Worm (Caenorhabditis elegans) whole organism, L3 larva: ENCODE measurements around the gene M01F1.9.

Source experiments
- R02D3.7 ChIP-seq: fragments of 150-350 bp; optimal IDR thresholded peaks from 2 replicates; lab custom pipeline; 2014; ENCODE audit warnings: missing biosample characterization, missing genetic modification characterization
- ZK546.5 ChIP-seq: sonication (generic microtip); optimal IDR thresholded peaks from 2 replicates; lab custom pipeline; 2017; ENCODE audit warnings: missing biosample characterization, missing genetic modification characterization
- aly-2 ChIP-seq: fragments of 150-350 bp; optimal IDR thresholded peaks from 2 replicates; lab custom pipeline; 2014; ENCODE audit warnings: missing biosample characterization, missing genetic modification characterization
- ama-1 ChIP-seq: fragments of 150-350 bp; optimal IDR thresholded peaks from 2 replicates; lab custom pipeline; 2018
- ceh-28 ChIP-seq: fragments of 150-350 bp; optimal IDR thresholded peaks from 2 replicates; lab custom pipeline; 2014; ENCODE audit warnings: missing biosample characterization, missing genetic modification reagents, missing genetic modification characterization
- ceh-82 ChIP-seq: fragments of 150-350 bp; optimal IDR thresholded peaks from 2 replicates; lab custom pipeline; 2014; ENCODE audit warnings: missing biosample characterization, missing genetic modification characterization
- daf-12 ChIP-seq: fragments of 150-350 bp; optimal IDR thresholded peaks from 2 replicates; lab custom pipeline; 2014; ENCODE audit warnings: missing biosample characterization, missing genetic modification reagents, missing genetic modification characterization
- egl-27 ChIP-seq: sonication (generic microtip); optimal IDR thresholded peaks from 4 replicates; lab custom pipeline; 2017; ENCODE audit warnings: missing biosample characterization, missing genetic modification reagents, missing genetic modification characterization
- egl-5 ChIP-seq: fragments of 150-350 bp; optimal IDR thresholded peaks from 2 replicates; lab custom pipeline; 2017; ENCODE audit warnings: missing biosample characterization, missing genetic modification reagents, missing genetic modification characterization, inconsistent platforms
- elt-1 ChIP-seq: fragments of 150-350 bp; optimal IDR thresholded peaks from 2 replicates; lab custom pipeline; 2014; ENCODE audit warnings: missing biosample characterization, missing genetic modification characterization
- elt-2 ChIP-seq: sonication (generic microtip); optimal IDR thresholded peaks from 2 replicates; lab custom pipeline; 2016; ENCODE audit warnings: missing genetic modification reagents, mild to moderate bottlenecking, missing genetic modification characterization, missing compliant biosample characterization
- elt-3 ChIP-seq, 3 experiments: fragments of 150-350 bp in 1 of 3; sonication (generic microtip) in 2 of 3; optimal IDR thresholded peaks; 2 replicates in 2 of 3; 4 replicates in 1 of 3; lab custom pipeline; 2014 to 2017; ENCODE audit warnings: missing biosample characterization in 3 of 3, missing genetic modification characterization in 3 of 3
- eor-1 ChIP-seq, 2 experiments: fragments of 150-350 bp; optimal IDR thresholded peaks; 2 replicates each; lab custom pipeline; 2014 to 2018; ENCODE audit warnings: missing biosample characterization in 2 of 2, missing genetic modification characterization in 2 of 2
- fkh-10 ChIP-seq: sonication (generic microtip); optimal IDR thresholded peaks from 2 replicates; lab custom pipeline; 2017; ENCODE audit warnings: missing biosample characterization, missing genetic modification reagents, missing genetic modification characterization
- fkh-2 ChIP-seq: fragments of 150-350 bp; optimal IDR thresholded peaks from 2 replicates; lab custom pipeline; 2014; ENCODE audit warnings: missing biosample characterization, missing genetic modification reagents, missing genetic modification characterization
- fos-1 ChIP-seq: fragments of 150-350 bp; optimal IDR thresholded peaks from 2 replicates; lab custom pipeline; 2014; ENCODE audit warnings: missing biosample characterization, missing genetic modification characterization
- hmg-11 ChIP-seq: sonication (generic microtip); optimal IDR thresholded peaks from 2 replicates; lab custom pipeline; 2016; ENCODE audit warnings: missing genetic modification characterization, missing compliant biosample characterization
- jun-1 ChIP-seq: fragments of 150-350 bp; optimal IDR thresholded peaks from 2 replicates; lab custom pipeline; 2014; ENCODE audit warnings: missing biosample characterization, missing genetic modification reagents, missing genetic modification characterization
- lin-15B ChIP-seq: fragments of 150-350 bp; optimal IDR thresholded peaks from 2 replicates; lab custom pipeline; 2014; ENCODE audit warnings: missing biosample characterization, missing genetic modification characterization
- lin-39 ChIP-seq: fragments of 150-350 bp; optimal IDR thresholded peaks from 2 replicates; lab custom pipeline; 2018; ENCODE audit warnings: missing biosample characterization, missing genetic modification reagents, missing genetic modification characterization
- lsy-12 ChIP-seq: sonication (generic microtip); optimal IDR thresholded peaks from 2 replicates; lab custom pipeline; 2016; ENCODE audit warnings: mild to moderate bottlenecking, missing genetic modification characterization, missing compliant biosample characterization
- mdl-1 ChIP-seq: fragments of 150-350 bp; optimal IDR thresholded peaks from 2 replicates; lab custom pipeline; 2014; ENCODE audit warnings: missing biosample characterization, missing genetic modification characterization
- mml-1 ChIP-seq: fragments of 150-350 bp; sonication (generic microtip); optimal IDR thresholded peaks from 3 replicates; lab custom pipeline; 2014; ENCODE audit warnings: missing biosample characterization, missing genetic modification characterization
- nfya-1 ChIP-seq: sonication (generic microtip); optimal IDR thresholded peaks from 2 replicates; lab custom pipeline; 2017; ENCODE audit warnings: missing genetic modification characterization, mild to moderate bottlenecking, missing compliant biosample characterization, antibody characterized with exemption, moderate library complexity; ENCODE audit not compliant: insufficient read depth
- nhr-11 ChIP-seq: fragments of 150-350 bp; optimal IDR thresholded peaks from 2 replicates; lab custom pipeline; 2014; ENCODE audit warnings: missing biosample characterization, missing genetic modification characterization
- nhr-23 ChIP-seq: fragments of 150-350 bp; optimal IDR thresholded peaks from 2 replicates; lab custom pipeline; 2014; ENCODE audit warnings: missing biosample characterization, missing genetic modification reagents, missing genetic modification characterization
- nhr-25 ChIP-seq: sonication (generic microtip); optimal IDR thresholded peaks from 2 replicates; lab custom pipeline; 2017; ENCODE audit warnings: missing biosample characterization, missing genetic modification characterization
- nhr-28 ChIP-seq: fragments of 150-350 bp; optimal IDR thresholded peaks from 2 replicates; lab custom pipeline; 2014; ENCODE audit warnings: missing biosample characterization, missing genetic modification characterization
- nhr-67 ChIP-seq: fragments of 150-350 bp; optimal IDR thresholded peaks from 2 replicates; lab custom pipeline; 2014; ENCODE audit warnings: missing biosample characterization, missing genetic modification characterization
- pha-4 ChIP-seq: fragments of 150-350 bp; optimal IDR thresholded peaks from 2 replicates; lab custom pipeline; 2014; ENCODE audit warnings: missing biosample characterization, missing genetic modification reagents, missing genetic modification characterization
- pqm-1 ChIP-seq: fragments of 150-350 bp; optimal IDR thresholded peaks from 2 replicates; lab custom pipeline; 2017; ENCODE audit warnings: missing biosample characterization, missing genetic modification characterization, inconsistent platforms
- snpc-4 ChIP-seq: fragments of 150-350 bp; optimal IDR thresholded peaks from 2 replicates; lab custom pipeline; 2014; ENCODE audit warnings: missing biosample characterization, missing genetic modification characterization
- tbx-2 ChIP-seq: sonication (generic microtip); optimal IDR thresholded peaks from 2 replicates; lab custom pipeline; 2016; ENCODE audit warnings: mild to moderate bottlenecking, missing genetic modification characterization, missing compliant biosample characterization
- unc-39 ChIP-seq: sonication (generic microtip); optimal IDR thresholded peaks from 4 replicates; lab custom pipeline; 2017; ENCODE audit warnings: missing biosample characterization, missing genetic modification characterization
- zag-1 ChIP-seq: fragments of 150-350 bp; optimal IDR thresholded peaks from 2 replicates; lab custom pipeline; 2014; ENCODE audit warnings: missing biosample characterization, missing genetic modification characterization
- ztf-11 ChIP-seq: fragments of 150-350 bp; optimal IDR thresholded peaks from 2 replicates; lab custom pipeline; 2014; ENCODE audit warnings: missing biosample characterization, missing genetic modification characterization
- ztf-4 ChIP-seq: fragments of 150-350 bp; optimal IDR thresholded peaks from 2 replicates; lab custom pipeline; 2014; ENCODE audit warnings: missing biosample characterization, missing genetic modification characterization

The M01F1.9 gene

ce11 chrIII:3529744-3530208, 30.9 kb upstream of the M01F1.9 start, which contains the start of gene pitp-1:
pitp-1 (minus strand) TSS chrIII:3529794.
- TF ChIP-seq ZK546.5 (tag; lab: Kevin White, UChicago) (no peak), pqm-1 (tag; lab: Kevin White, UChicago) (peak; percentile 75), elt-1 (tag; lab: Kevin White, UChicago) (no peak), tbx-2 (tag; lab: Kevin White, UChicago) (no peak), mdl-1 (tag; lab: Kevin White, UChicago) (no peak), elt-2 (tag; lab: Kevin White, UChicago) (peak; percentile 79), lin-15B (tag; lab: Kevin White, UChicago) (no peak), pha-4 (tag; lab: Kevin White, UChicago) (peak; percentile 43), ama-1 (no peak), hmg-11 (tag; lab: Kevin White, UChicago) (no peak), nfya-1 (tag; lab: Kevin White, UChicago) (peak; percentile 29), daf-12 (tag; lab: Kevin White, UChicago) (no peak)

ce11 chrIII:3528342-3528741, 29.5 kb upstream of the M01F1.9 start, which contains the start of gene rpl-37:
rpl-37 (plus strand) TSS chrIII:3528642.
- TF ChIP-seq ztf-4 (tag; lab: Kevin White, UChicago) (no peak), mdl-1 (tag; lab: Kevin White, UChicago) (no peak), elt-1 (tag; lab: Kevin White, UChicago) (no peak), nhr-25 (tag; lab: Kevin White, UChicago) (no peak), zag-1 (tag; lab: Kevin White, UChicago) (no peak), elt-2 (tag; lab: Kevin White, UChicago) (no peak), egl-5 (tag; lab: Kevin White, UChicago) (no peak), nhr-11 (tag; lab: Kevin White, UChicago) (no peak), aly-2 (tag; lab: Kevin White, UChicago) (no peak), ama-1 (no peak), eor-1 (tag; optimal IDR thresholded peaks at IDR 0.05; lab: Kevin White, UChicago) (no peak), tbx-2 (tag; lab: Kevin White, UChicago) (no peak), mml-1 (no peak), egl-27 (no peak), lsy-12 (tag; lab: Kevin White, UChicago) (no peak), pha-4 (tag; lab: Kevin White, UChicago) (no peak)

ce11 chrIII:3523363-3523762, 24.5 kb upstream of the M01F1.9 start:
- no peak for TF ChIP-seq nhr-67
- TF ChIP-seq elt-3 (tag; optimal IDR thresholded peaks at IDR 0.05; lab: Kevin White, UChicago): no peak
- TF ChIP-seq ceh-28: no peak
- no peak for TF ChIP-seq lsy-12 (tag; lab: Kevin White, UChicago)
- TF ChIP-seq ztf-11: no peak
- no peak for TF ChIP-seq hmg-11 (tag; lab: Kevin White, UChicago)

ce11 chrIII:3520417-3520816, 21.6 kb upstream of the M01F1.9 start:
- peak; percentile 51 for TF ChIP-seq pha-4 (tag; lab: Kevin White, UChicago)
- TF ChIP-seq nhr-23 (tag; lab: Kevin White, UChicago): no peak
- peak; percentile 87 for TF ChIP-seq elt-2 (tag; lab: Kevin White, UChicago)
- TF ChIP-seq lin-15B (tag; lab: Kevin White, UChicago): no peak
- peak; percentile 95 for TF ChIP-seq pqm-1 (tag; lab: Kevin White, UChicago)
- TF ChIP-seq jun-1 (tag; lab: Kevin White, UChicago): peak; percentile 7
- no peak for TF ChIP-seq lsy-12 (tag; lab: Kevin White, UChicago)
- TF ChIP-seq lin-39 (tag; lab: Kevin White, UChicago): no peak
- TF ChIP-seq, all 47 proteins: peak for 4

ce11 chrIII:3519505-3519904, 20.6 kb upstream of the M01F1.9 start, which contains the start of gene hmit-1.3:
hmit-1.3 (minus strand) TSS chrIII:3519607.
- no peak for TF ChIP-seq fos-1 (tag; lab: Kevin White, UChicago)
- TF ChIP-seq fkh-10 (GFP tag; lab: Kevin White, UChicago): no peak
- TF ChIP-seq jun-1 (tag; lab: Kevin White, UChicago): no peak
- TF ChIP-seq R02D3.7 (tag; lab: Kevin White, UChicago): no peak
- TF ChIP-seq mml-1: no peak
- no peak for TF ChIP-seq ceh-82 (tag; lab: Kevin White, UChicago)
- TF ChIP-seq pqm-1 (tag; lab: Kevin White, UChicago): peak; percentile 58
- no peak for TF ChIP-seq aly-2 (tag; lab: Kevin White, UChicago)
- TF ChIP-seq ZK546.5 (tag; lab: Kevin White, UChicago): no peak
- no peak for TF ChIP-seq nhr-28
- TF ChIP-seq daf-12 (tag; lab: Kevin White, UChicago): no peak
- no peak for TF ChIP-seq ceh-28
- TF ChIP-seq fkh-2: no peak
- TF ChIP-seq eor-1 (tag; optimal IDR thresholded peaks at IDR 0.05; lab: Kevin White, UChicago): no peak
- TF ChIP-seq unc-39 (tag; lab: Kevin White, UChicago): no peak
- TF ChIP-seq nfya-1 (tag; lab: Kevin White, UChicago): no peak
- TF ChIP-seq lin-15B (tag; lab: Kevin White, UChicago): no peak
- TF ChIP-seq elt-2 (tag; lab: Kevin White, UChicago): peak; percentile 58
- TF ChIP-seq pha-4 (tag; lab: Kevin White, UChicago): peak; percentile 13
- TF ChIP-seq snpc-4 (tag; lab: Kevin White, UChicago): no peak
- no peak for TF ChIP-seq hmg-11 (tag; lab: Kevin White, UChicago)
- TF ChIP-seq lin-39 (tag; lab: Kevin White, UChicago): no peak
